Worm (Caenorhabditis elegans) whole organism, midembryonic: ENCODE results near the gene srg-45.
A peak's percentile ranks its signal among the peaks of the same experiment; 100 is the strongest.

Source experiments
- T22C8.4 ChIP-seq: fragments of 200-800 bp; sonication (Bioruptor generic); IDR thresholded peaks from 2 replicates; pipeline ENCODE4 v1.3.6; 2022; ENCODE audit warnings: missing genetic modification characterization, missing compliant biosample characterization
- cog-1 ChIP-seq: sonication (generic microtip); optimal IDR thresholded peaks from 2 replicates; lab custom pipeline; 2016; ENCODE audit warnings: missing genetic modification characterization, missing compliant biosample characterization
- flt-1 ChIP-seq: fragments of 200-800 bp; sonication (Bioruptor generic); IDR thresholded peaks from 2 replicates; pipeline ENCODE4 v1.3.6; 2022; ENCODE audit warnings: missing genetic modification characterization, missing compliant biosample characterization
- klf-2 ChIP-seq: fragments of 200-800 bp; sonication (Bioruptor generic); conservative IDR thresholded peaks from 2 replicates; pipeline ENCODE4 v1.3.6; 2022; ENCODE audit warnings: missing genetic modification reagents, missing genetic modification characterization, missing compliant biosample characterization
- med-1 ChIP-seq: sonication (generic microtip); optimal IDR thresholded peaks from 2 replicates; lab custom pipeline; 2017; ENCODE audit warnings: missing genetic modification characterization, mild to moderate bottlenecking, missing compliant biosample characterization, antibody characterized with exemption, missing genetic modification reagents; ENCODE audit not compliant: insufficient read depth
- ref-1 ChIP-seq: fragments of 200-800 bp; sonication (Bioruptor generic); conservative IDR thresholded peaks from 2 replicates; pipeline ENCODE4 v1.3.6; 2022; ENCODE audit warnings: missing genetic modification reagents, missing genetic modification characterization, missing compliant biosample characterization
- tab-1 ChIP-seq: fragments of 200-800 bp; sonication (Bioruptor generic); IDR thresholded peaks from 2 replicates; pipeline ENCODE4 v1.3.6; 2022; ENCODE audit warnings: missing genetic modification characterization, missing compliant biosample characterization
- ztf-23 ChIP-seq: fragments of 200-800 bp; sonication (Bioruptor generic); IDR thresholded peaks from 2 replicates; pipeline ENCODE4 v1.3.6; 2022; ENCODE audit warnings: missing genetic modification reagents, missing genetic modification characterization, missing compliant biosample characterization
- ztf-29 ChIP-seq: fragments of 200-800 bp; sonication (Bioruptor generic); IDR thresholded peaks from 2 replicates; pipeline ENCODE4 v1.3.6; 2022; ENCODE audit warnings: missing genetic modification reagents, missing genetic modification characterization, missing compliant biosample characterization

srg-45 gene

ce11 chrV:12316076-12316475, 8.8 kb downstream of the srg-45 start:
- no peak for TF ChIP-seq klf-2
- no peak for TF ChIP-seq cog-1 (tag; lab: Kevin White, UChicago)
- no peak for TF ChIP-seq ref-1 (GFP tag; lab: Robert Waterston, UW)
- TF ChIP-seq med-1 (GFP tag; lab: Kevin White, UChicago): no peak
- no peak for TF ChIP-seq flt-1 (GFP tag; lab: Robert Waterston, UW)
- no peak for TF ChIP-seq ztf-23 (GFP tag; lab: Robert Waterston, UW)
- TF ChIP-seq ztf-29 (GFP tag; lab: Robert Waterston, UW): no peak

- TF ChIP-seq med-1 (GFP tag; lab: Kevin White, UChicago) (no peak), flt-1 (GFP tag; lab: Robert Waterston, UW) (no peak), tab-1 (GFP tag; lab: Robert Waterston, UW) (no peak), ztf-29 (GFP tag; lab: Robert Waterston, UW) (no peak), ref-1 (GFP tag; lab: Robert Waterston, UW) (no peak), cog-1 (tag; lab: Kevin White, UChicago) (no peak)
These were observed 9.8 kb downstream of the srg-45 start, which contains the start of gene R04F11.3 for ce11 chrV:12317080-12317479. R04F11.3 (minus strand) TSS chrV:12317180.

DNA sequence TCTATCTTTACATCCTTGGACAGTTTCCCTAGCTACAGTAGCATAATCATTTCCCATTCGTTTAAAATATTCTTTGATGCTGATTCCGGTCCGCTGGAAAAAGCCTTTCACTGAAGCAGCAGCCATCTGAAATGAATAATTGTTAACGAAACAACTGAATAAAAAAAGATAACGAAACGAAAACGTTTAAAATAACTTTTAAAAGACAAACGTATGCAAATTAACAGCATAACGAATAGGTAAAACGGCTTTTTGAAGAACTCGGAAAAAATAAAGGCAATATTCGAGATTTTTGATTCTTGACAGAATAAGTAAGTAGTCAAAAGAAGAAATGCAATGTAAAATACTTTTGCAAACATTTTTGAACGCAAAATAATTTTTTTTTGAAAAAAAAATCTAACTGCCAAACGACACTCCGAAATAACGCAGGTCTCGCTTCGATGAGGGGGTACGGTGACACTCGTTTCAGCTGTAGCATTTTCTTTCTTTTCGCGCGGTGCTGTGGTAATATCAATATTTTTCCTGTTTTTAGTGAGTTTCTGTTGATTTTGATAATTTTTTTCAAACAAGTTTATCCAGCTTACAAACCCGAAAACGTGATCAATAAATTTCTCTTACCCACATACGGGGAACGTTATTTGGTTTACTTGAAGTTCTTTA, 10.7 kb downstream of the srg-45 start, which contains the start of the genes R04F11.5 and R04F11.2:
R04F11.5 (minus strand) TSS at position 126 of the 660 bp plus-strand sequence.
R04F11.2 (plus strand) TSS at position 488 of the 660 bp plus-strand sequence.
- no peak for TF ChIP-seq ztf-29 (GFP tag; lab: Robert Waterston, UW)
- peak; percentile 9 for TF ChIP-seq cog-1 (tag; lab: Kevin White, UChicago)

- TF ChIP-seq T22C8.4 (GFP tag; lab: Robert Waterston, UW): no peak
- no peak for TF ChIP-seq ztf-29 (GFP tag; lab: Robert Waterston, UW)
- no peak for TF ChIP-seq flt-1 (GFP tag; lab: Robert Waterston, UW)
- TF ChIP-seq med-1 (GFP tag; lab: Kevin White, UChicago): no peak
These were observed 13.1 kb downstream of the srg-45 start for ce11 chrV:12320274-12320839.

DNA sequence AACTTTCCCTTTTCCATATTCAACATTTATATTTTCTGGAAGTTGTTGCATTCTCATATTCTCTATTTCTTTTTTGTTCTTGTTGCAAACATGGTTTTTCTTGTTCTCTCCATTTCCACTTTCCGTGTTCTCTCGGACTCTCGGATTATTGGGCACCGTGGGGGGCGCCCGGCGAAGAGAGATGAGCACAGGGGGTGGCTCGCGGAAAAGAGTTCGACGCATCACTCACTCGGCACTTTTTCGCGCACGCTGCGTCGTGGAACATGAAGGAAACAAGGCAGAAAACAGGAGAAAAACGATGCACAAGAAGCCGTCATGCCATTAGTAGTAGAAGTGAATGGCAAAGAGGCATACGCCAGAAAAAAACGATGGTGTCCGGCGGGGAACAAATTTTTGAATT, 19.3 kb downstream of the srg-45 start:
- TF ChIP-seq med-1 (GFP tag; lab: Kevin White, UChicago) (no peak), cog-1 (tag; lab: Kevin White, UChicago) (no peak), klf-2 (no peak), T22C8.4 (GFP tag; lab: Robert Waterston, UW) (no peak), tab-1 (GFP tag; lab: Robert Waterston, UW) (no peak), ztf-23 (GFP tag; lab: Robert Waterston, UW) (no peak)

ce11 chrV:12329173-12329572, 21.9 kb downstream of the srg-45 start:
- TF ChIP-seq ref-1 (GFP tag; lab: Robert Waterston, UW): no peak

ce11 chrV:12331820-12332219, 24.5 kb downstream of the srg-45 start:
- TF ChIP-seq ref-1 (GFP tag; lab: Robert Waterston, UW) (peak; percentile 46; the same call in 1 of the 2 replicates), flt-1 (GFP tag; lab: Robert Waterston, UW) (peak; percentile 79), med-1 (GFP tag; lab: Kevin White, UChicago) (no peak), ztf-23 (GFP tag; lab: Robert Waterston, UW) (peak; percentile 71), klf-2 (no peak), tab-1 (GFP tag; lab: Robert Waterston, UW) (peak; percentile 61; the same call in 1 of the 2 replicates)

- TF ChIP-seq ref-1 (GFP tag; lab: Robert Waterston, UW): no peak
- no peak for TF ChIP-seq klf-2
- no peak for TF ChIP-seq T22C8.4 (GFP tag; lab: Robert Waterston, UW)
- no peak for TF ChIP-seq cog-1 (tag; lab: Kevin White, UChicago)
- TF ChIP-seq med-1 (GFP tag; lab: Kevin White, UChicago): no peak
- TF ChIP-seq ztf-29 (GFP tag; lab: Robert Waterston, UW): no peak
- no peak for TF ChIP-seq tab-1 (GFP tag; lab: Robert Waterston, UW)
- no peak for TF ChIP-seq ztf-23 (GFP tag; lab: Robert Waterston, UW)
- no peak for TF ChIP-seq flt-1 (GFP tag; lab: Robert Waterston, UW)
These were observed 27.1 kb downstream of the srg-45 start for ce11 chrV:12334387-12334786.

ce11 chrV:12337894-12338293, 30.6 kb downstream of the srg-45 start, which contains the start of gene twk-13:
twk-13 (minus strand) TSS chrV:12337994.
- TF ChIP-seq med-1 (GFP tag; lab: Kevin White, UChicago) (no peak), ztf-23 (GFP tag; lab: Robert Waterston, UW) (no peak), cog-1 (tag; lab: Kevin White, UChicago) (no peak), tab-1 (GFP tag; lab: Robert Waterston, UW) (no peak), ref-1 (GFP tag; lab: Robert Waterston, UW) (no peak), ztf-29 (GFP tag; lab: Robert Waterston, UW) (no peak), T22C8.4 (GFP tag; lab: Robert Waterston, UW) (no peak), klf-2 (no peak), flt-1 (GFP tag; lab: Robert Waterston, UW) (no peak)
